Worm (Caenorhabditis elegans) whole organism, young adult: ENCODE results near the gene rpn-2.

Source experiments
- B0019.2 ChIP-seq: fragments of 200-800 bp; sonication (Bioruptor generic); conservative IDR thresholded peaks from 2 replicates; pipeline ENCODE4 v1.3.6; 2022; ENCODE audit warnings: missing genetic modification reagents, missing genetic modification characterization, missing compliant biosample characterization
- ama-1 ChIP-seq, 3 experiments: fragments of 150-350 bp in 1 of 3; sonication (generic microtip) in 2 of 3; optimal IDR thresholded peaks; 2 replicates each; lab custom pipeline; 2014 to 2018; ENCODE audit warnings: missing biosample characterization in 2 of 3, missing genetic modification characterization in 2 of 3, missing genetic modification reagents in 2 of 3
- madf-8 ChIP-seq: fragments of 200-800 bp; sonication (Bioruptor generic); conservative IDR thresholded peaks from 2 replicates; pipeline ENCODE4 v1.3.6; 2022; ENCODE audit warnings: missing genetic modification reagents, missing genetic modification characterization, missing compliant biosample characterization
- nfya-2 ChIP-seq: fragments of 200-800 bp; sonication (Bioruptor generic); IDR thresholded peaks from 2 replicates; pipeline ENCODE4 v1.3.6; 2022; ENCODE audit warnings: missing genetic modification reagents, missing genetic modification characterization, missing compliant biosample characterization
- nhr-90 ChIP-seq: sonication (generic microtip); optimal IDR thresholded peaks from 2 replicates; lab custom pipeline; 2016; ENCODE audit warnings: missing genotype, mild to moderate bottlenecking, missing genetic modification characterization, missing compliant biosample characterization
- pbrm-1 ChIP-seq: fragments of 200-800 bp; sonication (Bioruptor generic); IDR thresholded peaks from 2 replicates; pipeline ENCODE4 v1.3.6; 2022; ENCODE audit warnings: missing genetic modification reagents, missing genetic modification characterization, missing compliant biosample characterization
- sea-2 ChIP-seq: fragments of 200-800 bp; sonication (Bioruptor generic); IDR thresholded peaks from 2 replicates; pipeline ENCODE4 v1.3.6; 2022; ENCODE audit warnings: missing genetic modification characterization, missing compliant biosample characterization

ce11 chrIII:6245728-6246127, 46.7 kb downstream of the rpn-2 start, which contains the start of gene bcas-2:
- TF ChIP-seq nfya-2 (GFP tag; lab: Robert Waterston, UW) (no peak), sea-2 (GFP tag; lab: Robert Waterston, UW) (no peak), nhr-90 (tag; lab: Kevin White, UChicago) (no peak), madf-8 (GFP tag; lab: Robert Waterston, UW) (no peak), B0019.2 (GFP tag; lab: Robert Waterston, UW) (no peak), ama-1 (optimal IDR thresholded peaks at IDR 0.05; lab: Kevin White, UChicago) (no peak), ama-1 (GFP tag; optimal IDR thresholded peaks at IDR 0.05; lab: Kevin White, UChicago) (no peak), pbrm-1 (no peak)
